Worm (Caenorhabditis elegans): Measurements from ENCODE around the gene C09G4.4.

C09G4.4 gene

ce11 chrIV:8498773-8499360 lies 13.9 kb upstream of the C09G4.4 start, which contains the start of the genes acdh-13 and mesp-1 (continued):
- no peak for TF ChIP-seq vab-15 (tag; optimal IDR thresholded peaks at IDR 0.05)
- TF ChIP-seq C04F5.9 (tag; optimal IDR thresholded peaks at IDR 0.05): no peak
- TF ChIP-seq ces-1 (GFP tag; optimal IDR thresholded peaks at IDR 0.05): no peak
- TF ChIP-seq snpc-4 (tag; optimal IDR thresholded peaks at IDR 0.05): peak; percentile 20
- TF ChIP-seq isw-1 (GFP tag; IDR thresholded peaks at IDR 0.05): no peak
- peak; percentile 58 for TF ChIP-seq tbx-2 (tag; optimal IDR thresholded peaks at IDR 0.05)
- peak; percentile 20 for TF ChIP-seq elt-2 (tag; optimal IDR thresholded peaks at IDR 0.05)
- no peak for TF ChIP-seq mab-9 (GFP tag; IDR thresholded peaks at IDR 0.05)
- TF ChIP-seq elt-3 (tag; optimal IDR thresholded peaks at IDR 0.05): peak in 1 of 6 experiments; percentile 27
- TF ChIP-seq egl-27 (tag; optimal IDR thresholded peaks at IDR 0.05): no peak
- TF ChIP-seq hpl-2 (GFP tag; optimal IDR thresholded peaks at IDR 0.05): no peak
- TF ChIP-seq lin-14 (GFP tag; optimal IDR thresholded peaks at IDR 0.05): no peak
- no peak for TF ChIP-seq sptf-1 (tag; optimal IDR thresholded peaks at IDR 0.05)
- no peak for TF ChIP-seq unc-130 (tag; optimal IDR thresholded peaks at IDR 0.05)
- no peak for TF ChIP-seq jun-1 (tag; optimal IDR thresholded peaks at IDR 0.05)
- TF ChIP-seq tlp-1 (tag; optimal IDR thresholded peaks at IDR 0.05): no peak
- no peak for TF ChIP-seq nhr-84 (tag; optimal IDR thresholded peaks at IDR 0.05)
- no peak for TF ChIP-seq C34B4.2 (tag; optimal IDR thresholded peaks at IDR 0.05)
- TF ChIP-seq fkh-8 (tag; optimal IDR thresholded peaks at IDR 0.05): peak; percentile 29
- TF ChIP-seq fkh-10 (GFP tag; optimal IDR thresholded peaks at IDR 0.05): no peak
- TF ChIP-seq unc-86 (tag; optimal IDR thresholded peaks at IDR 0.05): peak; percentile 10
- TF ChIP-seq nhr-71 (tag; optimal IDR thresholded peaks at IDR 0.05): peak; percentile 67
- no peak for TF ChIP-seq alr-1 (tag; optimal IDR thresholded peaks at IDR 0.05; ENCODE audit: borderline replicate concordance)
- peak; percentile 43 to 66 for TF ChIP-seq lsy-2 (tag; optimal IDR thresholded peaks at IDR 0.05)
- peak; percentile 92 to 94 for TF ChIP-seq lin-35 (GFP tag; optimal IDR thresholded peaks at IDR 0.05)
- no peak for TF ChIP-seq hlh-4 (tag; optimal IDR thresholded peaks at IDR 0.05)
- TF ChIP-seq rnt-1 (tag; optimal IDR thresholded peaks at IDR 0.05): peak; percentile 95
- TF ChIP-seq nhr-11 (tag; optimal IDR thresholded peaks at IDR 0.05): no peak
- TF ChIP-seq ceh-90 (tag; optimal IDR thresholded peaks at IDR 0.05): peak; percentile 84
- no peak for TF ChIP-seq zip-4 (GFP tag; optimal IDR thresholded peaks at IDR 0.05)
- no peak for TF ChIP-seq ama-1 (optimal IDR thresholded peaks at IDR 0.05)
- TF ChIP-seq nhr-47 (tag; optimal IDR thresholded peaks at IDR 0.05): peak; percentile 70
- TF ChIP-seq zag-1 (tag; optimal IDR thresholded peaks at IDR 0.05): no peak
- TF ChIP-seq dsc-1 (tag; optimal IDR thresholded peaks at IDR 0.05): peak; percentile 46
- peak in 1 of 3 experiments; percentile 24 for TF ChIP-seq ceh-82 (tag; optimal IDR thresholded peaks at IDR 0.05)
- TF ChIP-seq fos-1 (tag; optimal IDR thresholded peaks at IDR 0.05): no peak
- no peak for TF ChIP-seq nhr-237 (tag; optimal IDR thresholded peaks at IDR 0.05)
- TF ChIP-seq F16B12.6 (tag; optimal IDR thresholded peaks at IDR 0.05): peak; percentile 8
- TF ChIP-seq nhr-85 (tag): peak; percentile 62
- peak; percentile 39 for TF ChIP-seq mep-1 (tag; optimal IDR thresholded peaks at IDR 0.05)
- TF ChIP-seq mdl-1 (tag; optimal IDR thresholded peaks at IDR 0.05): no peak
- peak; percentile 64 for TF ChIP-seq snu-23 (GFP tag; optimal IDR thresholded peaks at IDR 0.05)
- peak; percentile 69 for TF ChIP-seq irx-1 (tag; optimal IDR thresholded peaks at IDR 0.05)
- peak; percentile 31 for TF ChIP-seq skn-1 (tag; optimal IDR thresholded peaks at IDR 0.05)
- TF ChIP-seq unc-62 (GFP tag; optimal IDR thresholded peaks at IDR 0.05): no peak
- TF ChIP-seq nhr-20 (tag; optimal IDR thresholded peaks at IDR 0.05): peak; percentile 53
- no peak for TF ChIP-seq lin-39 (tag; optimal IDR thresholded peaks at IDR 0.05)
- no peak for TF ChIP-seq nhr-19 (GFP tag; conservative IDR thresholded peaks at IDR 0.05)
